Worm (Caenorhabditis elegans): Measurements from ENCODE around the gene srh-128.

Gene srh-128

DNA sequence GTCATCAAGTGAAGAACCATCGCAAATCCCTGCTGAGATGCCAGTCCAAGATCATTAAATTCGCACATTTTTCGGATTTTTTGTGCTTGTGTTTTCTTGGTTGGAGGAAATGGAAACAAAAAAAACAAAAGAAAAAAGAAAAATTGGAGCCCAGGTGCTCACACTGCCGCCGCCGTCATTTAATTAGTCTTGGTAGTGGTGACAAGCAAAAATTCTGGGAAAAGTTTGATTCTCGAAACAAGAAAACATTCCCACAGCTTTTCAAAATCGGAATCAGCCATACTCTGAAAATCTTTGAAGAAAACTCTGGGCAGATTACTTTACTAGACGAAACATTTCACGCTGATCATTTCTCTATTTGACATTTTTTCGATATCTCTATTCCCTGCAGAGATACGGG, at the start of gene srh-128:
TSS of gene srh-128 (minus strand) at position 101 of the 400 bp plus-strand sequence.
- TF ChIP-seq unc-62 (GFP tag; optimal IDR thresholded peaks at IDR 0.05): no peak

DNA sequence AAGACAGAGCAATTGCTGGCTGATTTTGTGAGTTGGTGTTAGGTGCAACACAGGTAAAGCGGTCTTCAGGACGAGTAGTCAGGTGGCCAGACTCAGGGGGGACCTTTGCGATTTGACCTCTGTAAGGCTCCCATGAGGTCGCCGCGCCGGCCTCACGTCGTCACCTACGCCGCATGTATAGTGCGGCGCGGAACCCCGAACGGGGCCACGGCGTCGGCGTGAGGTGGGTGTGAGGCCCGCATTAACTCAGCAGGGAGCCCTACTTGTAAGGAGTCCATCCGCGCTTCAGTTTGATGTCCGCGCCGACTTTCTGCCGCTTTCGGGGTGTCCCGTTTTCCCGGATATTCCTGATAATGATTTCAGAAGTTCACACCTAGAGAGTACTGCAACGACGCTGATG, 49.5 kb upstream of the srh-128 start:
- no peak for TF ChIP-seq unc-62 (GFP tag; optimal IDR thresholded peaks at IDR 0.05)

DNA sequence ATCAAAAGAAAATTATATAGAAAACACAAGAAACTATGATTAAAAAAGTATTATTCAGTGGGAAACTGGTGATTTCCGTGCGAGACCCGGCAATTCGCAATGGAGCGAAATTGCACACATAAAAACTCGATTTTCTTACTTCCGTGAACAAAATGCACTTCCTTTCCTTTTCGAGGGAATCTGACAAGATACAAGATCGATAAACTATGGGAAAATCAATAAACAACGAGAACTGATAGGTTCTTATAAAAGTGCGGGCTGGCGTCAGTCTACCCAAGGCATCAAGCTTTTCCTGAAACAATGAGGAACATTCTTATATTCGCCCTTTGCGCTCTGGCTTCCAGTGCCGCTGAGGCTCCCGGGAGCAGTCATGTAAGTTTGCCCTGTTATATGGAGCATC, 47.9 kb upstream of the srh-128 start, which contains the start of gene F29A7.3:
TSS of gene F29A7.3 (plus strand) at position 301 of the 400 bp plus-strand sequence.
- TF ChIP-seq unc-62 (GFP tag; optimal IDR thresholded peaks at IDR 0.05): no peak

DNA sequence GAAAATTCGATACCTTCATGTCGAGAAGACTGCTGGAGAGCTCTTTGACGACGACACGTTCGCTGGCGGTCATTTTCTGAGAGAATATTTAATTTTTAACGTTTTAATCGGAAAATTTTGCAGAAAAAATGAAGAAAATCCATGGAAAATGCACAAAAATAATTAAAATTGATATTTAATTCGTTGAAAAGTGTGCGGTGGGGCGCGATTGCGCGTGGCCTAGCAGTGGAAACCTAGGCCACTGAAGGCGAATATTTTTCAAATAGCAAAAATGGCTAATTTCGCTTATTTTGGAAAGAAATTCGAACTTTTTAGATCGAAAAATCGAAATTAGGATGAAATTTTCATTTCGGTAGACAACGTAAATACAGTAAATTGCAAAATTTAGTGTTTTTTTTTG, 47.4 kb upstream of the srh-128 start, which contains the start of gene F29A7.6:
TSS of gene F29A7.6 (minus strand) at position 76 of the 400 bp plus-strand sequence.
- no peak for TF ChIP-seq unc-62 (GFP tag; optimal IDR thresholded peaks at IDR 0.05)

DNA sequence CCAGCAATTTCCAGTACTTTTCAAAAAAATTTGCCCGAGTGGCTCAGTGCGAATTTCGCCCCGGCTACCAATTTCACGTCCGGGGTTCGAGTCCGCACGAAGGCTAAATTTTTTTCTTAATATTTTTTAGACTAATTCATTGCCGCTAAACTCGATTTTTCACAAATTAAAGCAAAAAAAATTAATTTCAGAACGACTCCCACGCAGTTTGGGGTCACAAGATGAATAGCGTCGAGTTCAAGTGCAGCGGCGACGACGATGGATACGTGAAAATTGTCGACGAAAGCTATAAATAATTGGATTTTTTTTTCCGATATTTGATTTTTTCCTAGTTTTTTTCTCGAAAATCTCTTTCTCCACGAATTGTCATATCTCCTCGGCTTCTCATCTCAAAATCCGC, 46.2 kb upstream of the srh-128 start:
- no peak for TF ChIP-seq unc-62 (GFP tag; optimal IDR thresholded peaks at IDR 0.05)

DNA sequence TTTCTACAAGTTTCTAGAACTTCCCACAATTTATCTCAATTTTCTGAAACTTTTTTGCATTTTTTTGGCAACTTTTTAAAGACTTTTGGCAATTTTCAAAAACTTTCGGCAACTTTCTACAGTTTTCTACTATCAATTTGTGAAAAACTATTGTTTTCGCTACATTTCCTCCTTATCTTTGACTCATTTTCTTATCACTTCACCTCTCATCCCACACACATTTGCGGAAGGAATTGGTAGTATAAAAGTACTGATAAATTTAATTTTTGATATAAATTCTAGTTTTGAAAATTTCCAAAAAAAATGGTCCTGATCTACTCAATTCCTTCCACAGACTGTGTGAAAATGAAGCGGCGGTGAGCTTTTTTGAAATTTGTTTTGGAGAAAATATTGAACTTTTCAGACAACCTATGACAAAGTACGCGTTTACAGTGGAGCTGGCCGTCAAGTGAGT, 44.5 kb upstream of the srh-128 start, which contains the start of gene F29A7.4:
TSS of gene F29A7.4 (plus strand) at position 404 of the 454 bp plus-strand sequence.
- no peak for TF ChIP-seq unc-62 (GFP tag; optimal IDR thresholded peaks at IDR 0.05)

DNA sequence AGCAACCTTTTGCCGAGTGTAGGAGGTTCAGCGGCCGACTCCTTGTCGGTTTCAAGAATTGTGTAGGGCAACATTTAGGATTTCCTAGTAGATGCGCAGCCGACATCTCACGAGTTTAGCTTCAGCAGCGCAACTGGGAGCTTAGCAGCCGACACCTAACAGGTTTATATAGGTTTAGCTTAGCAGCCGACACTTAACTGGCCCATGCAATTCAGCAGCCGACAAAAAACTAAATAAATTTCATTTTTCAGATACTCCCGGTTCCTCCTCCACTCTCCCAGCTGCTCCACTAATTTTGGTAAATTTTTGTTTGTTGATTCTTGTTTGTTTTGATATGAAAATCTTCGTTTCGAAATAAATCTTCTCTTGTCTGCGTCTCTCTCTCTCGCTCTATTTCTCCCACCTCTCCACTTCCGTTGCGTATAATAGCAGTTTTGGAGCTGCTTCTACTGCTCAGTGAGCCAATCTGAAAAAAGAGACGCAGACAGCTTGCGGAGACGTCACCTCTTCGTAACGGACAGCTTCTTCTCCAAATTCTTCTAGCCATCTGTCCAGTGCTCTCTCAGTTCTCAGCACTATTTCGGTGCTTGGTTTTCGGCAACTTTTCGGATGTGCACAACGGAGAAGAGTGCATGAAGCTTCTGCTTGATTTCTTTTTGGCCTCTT, 43.0 kb upstream of the srh-128 start:
- TF ChIP-seq unc-62 (GFP tag; optimal IDR thresholded peaks at IDR 0.05): no peak

DNA sequence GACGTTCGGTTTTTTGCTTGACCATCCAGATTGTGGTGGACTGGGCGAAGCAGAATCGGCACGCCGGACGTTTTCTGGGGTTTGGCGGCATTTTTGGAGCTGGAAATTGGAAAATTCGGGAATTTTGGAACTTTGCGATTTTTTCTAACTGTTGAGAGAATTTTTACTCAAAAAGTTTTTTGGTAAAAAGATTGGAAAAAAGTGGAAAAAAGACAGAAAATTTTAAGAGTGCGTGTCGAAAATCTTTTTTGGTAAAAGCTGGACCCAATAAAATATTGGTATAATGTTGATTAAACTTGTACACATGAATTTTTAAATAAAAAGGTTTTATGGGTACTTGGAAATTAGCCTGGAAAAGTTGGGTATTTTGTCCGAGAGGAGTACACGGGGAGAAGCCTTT, 37.2 kb upstream of the srh-128 start, which contains the start of gene T05A8.7:
TSS of gene T05A8.7 (minus strand) at position 101 of the 400 bp plus-strand sequence.
- TF ChIP-seq unc-62 (GFP tag; optimal IDR thresholded peaks at IDR 0.05): no peak

DNA sequence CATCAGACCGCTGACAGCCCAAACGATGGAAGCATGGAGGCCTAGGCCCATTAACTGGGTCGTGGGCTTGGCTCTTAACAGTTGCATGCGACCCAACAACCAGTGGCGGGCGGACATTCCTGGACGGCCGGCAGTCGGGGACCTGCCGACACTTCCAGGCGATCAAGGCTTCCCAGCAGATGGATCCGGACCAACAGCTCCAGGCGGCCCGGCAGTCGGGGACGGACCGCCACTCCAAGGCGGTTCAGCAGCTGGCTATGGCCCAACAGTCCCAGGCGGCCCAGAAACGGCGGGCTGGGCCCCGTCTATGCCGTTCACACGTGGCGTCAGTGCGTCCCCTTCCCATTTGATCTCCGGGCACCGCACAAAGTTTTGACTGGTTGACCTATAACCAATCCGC, 36.3 kb upstream of the srh-128 start:
- no peak for TF ChIP-seq unc-62 (GFP tag; optimal IDR thresholded peaks at IDR 0.05)

DNA sequence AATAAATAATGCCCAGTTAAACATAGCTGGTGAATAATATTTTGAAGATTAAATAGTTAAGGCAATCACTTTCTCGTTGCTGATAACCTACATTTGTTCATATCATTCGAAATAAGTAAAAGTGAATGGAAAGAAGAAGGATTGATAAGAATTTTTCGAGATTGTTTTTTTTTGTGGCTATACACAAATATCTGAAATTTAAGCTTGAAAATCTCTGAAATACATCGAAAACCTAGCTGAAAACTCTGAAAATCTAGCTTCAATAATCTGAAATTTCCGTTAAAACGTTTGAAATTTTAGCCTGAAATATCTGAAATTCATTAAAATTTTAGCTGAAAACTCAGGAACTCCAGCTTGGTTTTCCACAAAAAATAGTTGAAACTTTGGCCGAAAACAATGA, 34.5 kb upstream of the srh-128 start, which contains the start of gene T05A8.6:
TSS of gene T05A8.6 (minus strand) at position 101 of the 400 bp plus-strand sequence.
- no peak for TF ChIP-seq unc-62 (GFP tag; optimal IDR thresholded peaks at IDR 0.05)

DNA sequence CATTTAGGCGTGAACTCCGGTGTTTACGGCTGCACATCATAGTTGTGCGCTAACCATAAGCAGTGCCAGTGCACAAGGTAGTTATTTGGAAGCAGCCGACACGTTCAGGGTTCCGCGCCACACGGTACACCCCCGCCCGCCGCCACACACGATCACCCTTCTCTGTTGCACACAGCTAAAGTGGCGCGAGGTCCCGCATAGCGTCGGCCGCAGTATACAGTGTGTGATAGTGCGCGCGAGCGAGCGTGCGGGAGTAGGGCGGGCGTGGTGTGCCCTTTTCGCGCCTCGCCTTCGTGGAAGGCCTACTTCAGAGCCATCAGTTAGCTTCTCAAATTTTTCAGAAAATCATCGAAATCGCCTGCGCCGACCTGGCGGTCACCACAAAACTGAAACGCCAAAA, 31.8 kb upstream of the srh-128 start:
- no peak for TF ChIP-seq unc-62 (GFP tag; optimal IDR thresholded peaks at IDR 0.05)

DNA sequence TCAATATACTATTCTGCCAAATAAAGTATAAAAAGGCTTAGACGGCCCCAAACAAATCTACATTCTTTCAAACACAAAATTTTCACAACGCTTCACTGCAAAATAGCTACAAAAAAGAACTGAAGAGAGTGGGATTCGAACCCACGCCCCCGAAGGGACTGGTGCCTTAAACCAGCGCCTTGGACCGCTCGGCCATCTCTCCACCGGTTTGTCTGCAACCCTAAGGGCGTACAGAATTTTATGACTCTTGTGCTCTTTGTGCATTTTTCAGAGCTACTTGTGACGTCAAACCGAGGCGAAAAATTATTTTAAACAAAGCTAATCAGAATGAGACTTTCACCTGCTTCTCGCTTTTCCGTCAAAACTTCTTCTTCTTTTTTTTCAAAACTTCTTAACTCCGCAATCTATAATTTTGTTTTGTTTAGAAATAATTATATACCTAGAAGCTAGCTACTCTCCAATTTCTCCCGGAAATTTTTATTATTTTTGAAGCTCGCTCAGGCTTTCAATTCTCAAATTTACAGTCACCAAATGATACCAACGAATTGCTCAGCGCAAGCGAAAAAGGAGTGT, 31.1 kb upstream of the srh-128 start, which contains the start of gene T05A8.8:
TSS of gene T05A8.8 (plus strand) at position 523 of the 573 bp plus-strand sequence.
- TF ChIP-seq unc-62 (GFP tag; optimal IDR thresholded peaks at IDR 0.05): no peak

DNA sequence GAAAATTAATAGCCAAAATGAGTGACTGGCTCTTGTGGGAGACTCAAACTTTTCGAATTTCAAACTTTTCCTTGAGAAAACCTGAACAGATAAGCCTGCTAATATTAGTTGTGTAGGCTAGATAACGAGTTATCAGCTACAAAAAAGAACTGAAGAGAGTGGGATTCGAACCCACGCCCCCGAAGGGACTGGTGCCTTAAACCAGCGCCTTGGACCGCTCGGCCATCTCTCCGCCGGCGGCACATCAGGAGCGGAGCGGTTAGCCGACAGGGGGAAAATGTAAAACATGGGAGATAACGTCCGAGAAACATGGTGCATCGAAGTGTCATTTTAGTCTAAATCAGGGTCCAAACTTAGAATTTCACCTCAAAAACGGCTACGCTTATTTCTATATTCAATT, 30.5 kb upstream of the srh-128 start:
- TF ChIP-seq unc-62 (GFP tag; optimal IDR thresholded peaks at IDR 0.05): no peak

DNA sequence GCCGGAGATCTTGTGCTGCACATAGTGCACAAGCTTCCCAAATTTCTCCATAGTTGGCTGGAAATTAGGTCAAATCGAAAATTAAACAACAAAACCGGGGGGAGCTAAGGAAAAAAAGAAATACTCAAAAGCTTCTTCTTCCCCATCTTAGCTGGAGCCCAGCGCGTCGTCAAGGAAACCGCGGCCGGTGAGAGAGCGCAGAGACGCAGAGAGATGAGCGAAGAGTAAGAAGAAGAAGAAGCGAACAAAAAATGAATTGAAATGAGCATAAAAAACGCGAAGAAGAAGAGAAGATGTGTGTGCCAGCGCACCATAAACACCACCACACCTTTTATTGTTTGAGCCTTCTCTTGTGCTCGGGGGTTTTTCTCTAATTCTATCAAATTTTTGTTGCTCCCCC, 30.1 kb upstream of the srh-128 start, which contains the start of gene wdr-31:
TSS of gene wdr-31 (minus strand) at position 101 of the 400 bp plus-strand sequence.
- TF ChIP-seq unc-62 (GFP tag; optimal IDR thresholded peaks at IDR 0.05): no peak

DNA sequence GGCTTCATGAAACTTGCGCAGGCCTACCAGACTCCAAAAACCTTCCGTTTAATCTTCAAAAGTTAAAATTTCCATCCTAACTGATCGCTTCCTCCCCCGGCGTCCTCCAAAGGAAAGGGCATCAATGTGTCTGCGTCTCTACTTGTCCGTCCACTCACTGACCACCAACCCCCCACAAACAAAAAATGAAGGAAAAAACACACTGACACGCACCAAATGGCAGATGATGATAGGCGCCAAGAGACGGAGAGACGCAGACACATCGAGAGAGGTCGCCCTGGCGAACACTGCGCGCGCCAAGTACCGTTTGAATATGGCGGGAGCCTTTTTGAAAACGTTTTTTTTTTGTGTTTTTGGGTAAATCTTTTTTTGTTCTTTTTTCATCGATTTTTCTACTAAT, 29.6 kb upstream of the srh-128 start:
- no peak for TF ChIP-seq unc-62 (GFP tag; optimal IDR thresholded peaks at IDR 0.05)

DNA sequence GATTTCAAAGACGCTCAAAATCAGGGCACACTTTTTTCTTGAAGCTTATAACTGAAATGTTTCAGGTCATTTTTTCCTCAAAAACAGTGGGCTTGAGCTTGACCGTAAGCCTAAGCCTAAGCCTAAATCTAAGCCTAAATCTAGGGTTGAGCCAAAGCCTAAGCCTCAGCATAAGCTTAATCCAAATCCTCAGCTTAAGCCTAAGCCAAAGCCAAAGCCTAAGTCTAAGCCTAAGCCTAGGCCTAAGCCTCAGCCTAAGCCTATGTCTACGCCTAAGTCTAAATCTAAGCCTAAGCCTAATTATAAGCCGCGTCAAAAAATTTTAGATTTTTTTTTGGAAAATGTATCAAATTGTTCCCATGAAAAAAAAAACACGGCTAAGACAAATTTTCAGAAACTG, 29.2 kb upstream of the srh-128 start:
- no peak for TF ChIP-seq unc-62 (GFP tag; optimal IDR thresholded peaks at IDR 0.05)

DNA sequence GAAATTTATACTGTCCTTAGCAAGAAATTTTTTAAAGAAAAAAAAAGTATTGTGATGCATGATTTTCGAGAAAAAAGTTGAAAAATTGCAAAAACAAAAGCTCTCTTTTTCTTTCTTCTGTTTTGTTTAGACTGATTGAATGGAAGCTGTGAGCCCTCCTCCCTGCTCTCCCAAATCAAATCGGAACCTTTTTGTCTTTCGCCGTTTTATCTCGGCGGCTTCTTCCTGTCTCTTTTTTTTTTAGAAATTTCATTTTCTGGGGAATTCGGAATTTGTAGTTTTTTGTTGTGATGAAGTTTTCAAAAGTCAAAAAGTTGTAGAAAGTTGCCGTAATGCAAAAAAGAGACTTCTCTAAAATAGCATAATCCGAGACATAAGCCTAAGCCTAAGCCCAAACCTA, 25.5 kb upstream of the srh-128 start:
- no peak for TF ChIP-seq unc-62 (GFP tag; optimal IDR thresholded peaks at IDR 0.05)
